Worm (Caenorhabditis elegans) whole organism, mixed stage, embryonic: ENCODE measurements around the gene R07B1.6.

ENCODE experiments used
- bed-3 ChIP-seq: fragments of 200-800 bp; sonication (Bioruptor generic); optimal IDR thresholded peaks from 3 replicates; lab custom pipeline; 2018; ENCODE audit warnings: mild to moderate bottlenecking, missing genetic modification characterization, moderate library complexity, missing compliant biosample characterization
- blmp-1 ChIP-seq: fragments of 150-350 bp; optimal IDR thresholded peaks from 2 replicates; lab custom pipeline; 2014; ENCODE audit warnings: missing biosample characterization, missing genetic modification characterization
- ceh-39 ChIP-seq: fragments of 150-350 bp; optimal IDR thresholded peaks from 2 replicates; lab custom pipeline; 2014; ENCODE audit warnings: missing biosample characterization, missing genetic modification characterization
- ceh-43 ChIP-seq: fragments of 200-800 bp; sonication (Bioruptor generic); optimal IDR thresholded peaks from 2 replicates; lab custom pipeline; 2018; ENCODE audit warnings: mild to moderate bottlenecking, missing genetic modification characterization, moderate library complexity, missing compliant biosample characterization
- ceh-83 ChIP-seq: fragments of 200-800 bp; sonication (Bioruptor generic); optimal IDR thresholded peaks from 2 replicates; lab custom pipeline; 2018; ENCODE audit warnings: mild to moderate bottlenecking, missing genetic modification characterization, missing compliant biosample characterization
- ces-1 ChIP-seq: fragments of 150-350 bp; optimal IDR thresholded peaks from 2 replicates; lab custom pipeline; 2014; ENCODE audit warnings: missing biosample characterization, missing genetic modification reagents, missing genetic modification characterization
- cnd-1 ChIP-seq: fragments of 200-800 bp; sonication (Bioruptor generic); optimal IDR thresholded peaks from 2 replicates; lab custom pipeline; 2018; ENCODE audit warnings: mild to moderate bottlenecking, missing genetic modification characterization, missing compliant biosample characterization
- elt-1 ChIP-seq: sonication (generic microtip); optimal IDR thresholded peaks from 2 replicates; lab custom pipeline; 2017; ENCODE audit warnings: missing genetic modification characterization, mild to moderate bottlenecking, missing compliant biosample characterization, antibody characterized with exemption, moderate library complexity, borderline replicate concordance; ENCODE audit not compliant: insufficient read depth
- elt-3 ChIP-seq: fragments of 150-350 bp; optimal IDR thresholded peaks from 2 replicates; lab custom pipeline; 2014; ENCODE audit warnings: missing biosample characterization, missing genetic modification characterization
- flh-1 ChIP-seq: fragments of 200-800 bp; sonication (Bioruptor generic); optimal IDR thresholded peaks from 2 replicates; lab custom pipeline; 2018; ENCODE audit warnings: mild to moderate bottlenecking, missing genetic modification characterization, moderate library complexity, missing compliant biosample characterization
- ham-2 ChIP-seq: fragments of 200-800 bp; sonication (Bioruptor generic); optimal IDR thresholded peaks from 2 replicates; lab custom pipeline; 2018; ENCODE audit warnings: mild to moderate bottlenecking, missing genetic modification characterization, missing compliant biosample characterization
- hlh-1 ChIP-seq: fragments of 150-350 bp; optimal IDR thresholded peaks from 2 replicates; lab custom pipeline; 2014; ENCODE audit warnings: missing biosample characterization, missing genetic modification reagents, missing genetic modification characterization
- lin-32 ChIP-seq: fragments of 200-800 bp; sonication (Bioruptor generic); optimal IDR thresholded peaks from 2 replicates; lab custom pipeline; 2018; ENCODE audit warnings: mild to moderate bottlenecking, missing genetic modification characterization, missing compliant biosample characterization
- lsy-2 ChIP-seq: fragments of 150-350 bp; optimal IDR thresholded peaks from 2 replicates; lab custom pipeline; 2014; ENCODE audit warnings: missing biosample characterization, missing genetic modification characterization
- mab-5 ChIP-seq: fragments of 150-350 bp; optimal IDR thresholded peaks from 2 replicates; lab custom pipeline; 2014; ENCODE audit warnings: missing biosample characterization, missing genetic modification characterization
- mep-1 ChIP-seq: fragments of 150-350 bp; optimal IDR thresholded peaks from 2 replicates; lab custom pipeline; 2017; ENCODE audit warnings: missing biosample characterization, missing genetic modification reagents, missing genetic modification characterization, inconsistent platforms
- mls-2 ChIP-seq: sonication (generic microtip); optimal IDR thresholded peaks from 2 replicates; lab custom pipeline; 2016; ENCODE audit warnings: mild to moderate bottlenecking, missing genetic modification characterization, moderate library complexity, missing compliant biosample characterization
- nhr-12 ChIP-seq: fragments of 150-350 bp; optimal IDR thresholded peaks from 2 replicates; lab custom pipeline; 2014; ENCODE audit warnings: missing biosample characterization, missing genetic modification characterization
- nhr-2 ChIP-seq: fragments of 150-350 bp; optimal IDR thresholded peaks from 2 replicates; lab custom pipeline; 2014; ENCODE audit warnings: missing biosample characterization, missing genetic modification characterization
- nhr-28 ChIP-seq: fragments of 150-350 bp; optimal IDR thresholded peaks from 2 replicates; lab custom pipeline; 2014; ENCODE audit warnings: missing biosample characterization, missing genetic modification characterization
- pha-4 ChIP-seq: fragments of 150-350 bp; optimal IDR thresholded peaks from 2 replicates; lab custom pipeline; 2018; ENCODE audit warnings: missing biosample characterization, missing genetic modification reagents, missing genetic modification characterization
- snpc-4 ChIP-seq: fragments of 150-350 bp; optimal IDR thresholded peaks from 2 replicates; lab custom pipeline; 2014; ENCODE audit warnings: missing biosample characterization, missing genetic modification characterization
- sptf-1 ChIP-seq: sonication (generic microtip); optimal IDR thresholded peaks from 2 replicates; lab custom pipeline; 2017; ENCODE audit warnings: mild to moderate bottlenecking, missing genetic modification characterization, moderate library complexity, missing compliant biosample characterization
- tbx-8 ChIP-seq: fragments of 200-800 bp; sonication (Bioruptor generic); optimal IDR thresholded peaks from 2 replicates; lab custom pipeline; 2018; ENCODE audit warnings: mild to moderate bottlenecking, missing genetic modification characterization, moderate library complexity, missing compliant biosample characterization
- unc-120 ChIP-seq: sonication (generic microtip); optimal IDR thresholded peaks from 2 replicates; lab custom pipeline; 2017; ENCODE audit warnings: missing genetic modification characterization, missing compliant biosample characterization; ENCODE audit not compliant: poor library complexity, severe bottlenecking
- unc-39 ChIP-seq: fragments of 150-350 bp; optimal IDR thresholded peaks from 2 replicates; lab custom pipeline; 2014; ENCODE audit warnings: missing biosample characterization, missing genetic modification characterization
- unc-62 ChIP-seq: fragments of 150-350 bp; optimal IDR thresholded peaks from 2 replicates; lab custom pipeline; 2014; ENCODE audit warnings: missing biosample characterization, missing genetic modification reagents, missing genetic modification characterization
- zip-8 ChIP-seq: fragments of 150-350 bp; optimal IDR thresholded peaks from 2 replicates; lab custom pipeline; 2014; ENCODE audit warnings: missing biosample characterization, missing genetic modification characterization
- ztf-11 ChIP-seq: fragments of 150-350 bp; optimal IDR thresholded peaks from 2 replicates; lab custom pipeline; 2014; ENCODE audit warnings: missing biosample characterization, missing genetic modification characterization

R07B1.6 gene

ce11 chrX:9856618-9857017 lies 9.8 kb upstream of the R07B1.6 start, which contains the start of gene R07B1.11:
Gene R07B1.11 (plus strand): TSS chrX:9856918.
- TF ChIP-seq hlh-1 (tag; lab: Kevin White, UChicago) (no peak), bed-3 (GFP tag; lab: Kevin White, UChicago) (no peak), elt-1 (tag; lab: Kevin White, UChicago) (no peak), ceh-83 (GFP tag; lab: Kevin White, UChicago) (no peak), tbx-8 (GFP tag; lab: Kevin White, UChicago) (no peak), lin-32 (GFP tag; lab: Kevin White, UChicago) (no peak), snpc-4 (tag; lab: Kevin White, UChicago) (no peak), cnd-1 (tag; lab: Kevin White, UChicago) (no peak)

- TF ChIP-seq pha-4 (tag; lab: Kevin White, UChicago) (no peak), bed-3 (GFP tag; lab: Kevin White, UChicago) (no peak), mep-1 (tag; lab: Kevin White, UChicago) (no peak), tbx-8 (GFP tag; lab: Kevin White, UChicago) (no peak), unc-62 (GFP tag; lab: Kevin White, UChicago) (no peak), lin-32 (GFP tag; lab: Kevin White, UChicago) (no peak), ces-1 (GFP tag; lab: Kevin White, UChicago) (no peak), blmp-1 (tag; lab: Kevin White, UChicago) (no peak), ztf-11 (tag; lab: Kevin White, UChicago) (no peak), mls-2 (tag; lab: Kevin White, UChicago) (no peak), zip-8 (tag; lab: Kevin White, UChicago) (no peak), elt-3 (tag; lab: Kevin White, UChicago) (no peak), ceh-39 (tag; lab: Kevin White, UChicago) (no peak)
Measured at ce11 chrX:9858069-9858468, 8.4 kb upstream of the R07B1.6 start, which contains the start of gene scav-5. Gene scav-5 (plus strand): TSS chrX:9858365.

- no peak for TF ChIP-seq nhr-2 (tag; lab: Kevin White, UChicago)
- no peak for TF ChIP-seq snpc-4 (tag; lab: Kevin White, UChicago)
- TF ChIP-seq tbx-8 (GFP tag; lab: Kevin White, UChicago) = no peak
- TF ChIP-seq, all 35 proteins: peak for 0
Measured at ce11 chrX:9862916-9863624, 3.4 kb upstream of the R07B1.6 start, which contains the start of the genes gst-36 and R07B1.5. Gene gst-36 (minus strand): TSS chrX:9862960. Gene R07B1.5 (plus strand): TSS chrX:9863580.

ce11 chrX:9868820-9869219 lies 2.4 kb downstream of the R07B1.6 start, which contains the start of gene R07B1.7:
Gene R07B1.7 (plus strand): TSS chrX:9869120.
- TF ChIP-seq nhr-28 (tag; lab: Kevin White, UChicago) (no peak), tbx-8 (GFP tag; lab: Kevin White, UChicago) (no peak), ceh-43 (no peak), unc-39 (no peak), elt-1 (tag; lab: Kevin White, UChicago) (no peak), bed-3 (GFP tag; lab: Kevin White, UChicago) (no peak), mep-1 (tag; lab: Kevin White, UChicago) (no peak), unc-120 (tag; lab: Kevin White, UChicago) (no peak), nhr-12 (no peak), mab-5 (tag; lab: Kevin White, UChicago) (no peak), ztf-11 (tag; lab: Kevin White, UChicago) (no peak), snpc-4 (tag; lab: Kevin White, UChicago) (no peak), lsy-2 (tag; lab: Kevin White, UChicago) (no peak), ham-2 (GFP tag; lab: Kevin White, UChicago) (no peak), blmp-1 (tag; lab: Kevin White, UChicago) (no peak), cnd-1 (tag; lab: Kevin White, UChicago) (no peak), ceh-39 (tag; lab: Kevin White, UChicago) (no peak), zip-8 (tag; lab: Kevin White, UChicago) (no peak)

ce11 chrX:9869522-9869921 lies 3.1 kb downstream of the R07B1.6 start, which contains the start of gene R07B1.13:
Gene R07B1.13 (plus strand): TSS chrX:9869822.
- TF ChIP-seq lin-32 (GFP tag; lab: Kevin White, UChicago) (no peak), zip-8 (tag; lab: Kevin White, UChicago) (no peak), ces-1 (GFP tag; lab: Kevin White, UChicago) (no peak), ham-2 (GFP tag; lab: Kevin White, UChicago) (no peak), sptf-1 (tag; lab: Kevin White, UChicago) (no peak), unc-62 (GFP tag; lab: Kevin White, UChicago) (no peak), pha-4 (tag; lab: Kevin White, UChicago) (no peak), blmp-1 (tag; lab: Kevin White, UChicago) (no peak), mab-5 (tag; lab: Kevin White, UChicago) (no peak), tbx-8 (GFP tag; lab: Kevin White, UChicago) (no peak), ceh-43 (no peak), flh-1 (GFP tag; lab: Kevin White, UChicago) (no peak), mep-1 (tag; lab: Kevin White, UChicago) (no peak), elt-3 (tag; lab: Kevin White, UChicago) (no peak), snpc-4 (tag; lab: Kevin White, UChicago) (no peak), ceh-83 (GFP tag; lab: Kevin White, UChicago) (no peak), nhr-28 (tag; lab: Kevin White, UChicago) (no peak), ceh-39 (tag; lab: Kevin White, UChicago) (no peak)
